Fruit fly (Drosophila melanogaster): Measurements from ENCODE around the gene CG42780.
A peak's percentile ranks its signal among the peaks of the same experiment; 100 is the strongest.

CG42780 gene

dm6 chrX:7319053-7319702 is 12.8 kb downstream of the CG42780 start (continued):
- TF ChIP-seq CG18011 (GFP tag; optimal IDR thresholded peaks at IDR 0.05) (peak; percentile 6), al (GFP tag; IDR thresholded peaks at IDR 0.05) (no peak), CG4707 (GFP tag; optimal IDR thresholded peaks at IDR 0.05) (peak; percentile 24), Doc3 (GFP tag; IDR thresholded peaks at IDR 0.05; ENCODE audit: partially characterized antibody) (no peak), CkIIα-i1 (GFP tag; IDR thresholded peaks at IDR 0.05) (no peak), wor (GFP tag; IDR thresholded peaks at IDR 0.05) (peak; percentile 70), CG5245 (GFP tag; optimal IDR thresholded peaks at IDR 0.05) (peak; percentile 55), Oli (tag; optimal IDR thresholded peaks at IDR 0.05) (peak; percentile 85), Fer2 (tag; optimal IDR thresholded peaks at IDR 0.05) (no peak), crc (GFP tag; optimal IDR thresholded peaks at IDR 0.05) (peak; percentile 22), gce (GFP tag; IDR thresholded peaks at IDR 0.05) (0 out of 3 replicates have a peak, but pooled peaks have one; percentile 41), CG4730 (GFP tag; IDR thresholded peaks at IDR 0.05) (no peak), sc (optimal IDR thresholded peaks at IDR 0.05) (no peak), sc (GFP tag; optimal IDR thresholded peaks at IDR 0.05) (peak; percentile 76), CG42726 (GFP tag; IDR thresholded peaks at IDR 0.05; ENCODE audit: partially characterized antibody) (no peak), inv (GFP tag; IDR thresholded peaks at IDR 0.05; ENCODE audit: partially characterized antibody) (no peak), scrt (GFP tag; optimal IDR thresholded peaks at IDR 0.05) (peak; percentile 12), lov (optimal IDR thresholded peaks at IDR 0.05) (no peak), lov (GFP tag; IDR thresholded peaks at IDR 0.05) (peak; percentile 53; the same call in 1 of the 3 replicates), CG8089 (GFP tag; optimal IDR thresholded peaks at IDR 0.05) (peak; percentile 73), dm (GFP tag; optimal IDR thresholded peaks at IDR 0.05) (peak; percentile 56), tgo (GFP tag; IDR thresholded peaks at IDR 0.05) (peak; percentile 37; the same call in 1 of the 3 replicates), CG6254 (GFP tag; optimal IDR thresholded peaks at IDR 0.05) (peak; percentile 89), chif (GFP tag; optimal IDR thresholded peaks at IDR 0.05) (peak; percentile 75 to 86), CG10274 (GFP tag; optimal IDR thresholded peaks at IDR 0.05) (peak; percentile 27), gsb-n (tag; optimal IDR thresholded peaks at IDR 0.05) (peak; percentile 92), MBD-R2 (GFP tag; IDR thresholded peaks at IDR 0.05) (no peak), Nf-YB (GFP tag; optimal IDR thresholded peaks at IDR 0.05) (peak; percentile 67), CG10654 (GFP tag; optimal IDR thresholded peaks at IDR 0.05) (peak; percentile 67), CG6813 (GFP tag; optimal IDR thresholded peaks at IDR 0.05) (peak; percentile 77), ken (GFP tag; IDR thresholded peaks at IDR 0.05) (peak; percentile 71), odd (GFP tag; optimal IDR thresholded peaks at IDR 0.05) (peak; percentile 10), Bteb2 (GFP tag; optimal IDR thresholded peaks at IDR 0.05) (no peak), sima (GFP tag; optimal IDR thresholded peaks at IDR 0.05) (peak; percentile 25), Optix (GFP tag; IDR thresholded peaks at IDR 0.05) (no peak), dimm (GFP tag; IDR thresholded peaks at IDR 0.05) (no peak), CG12942 (GFP tag; optimal IDR thresholded peaks at IDR 0.05) (peak; percentile 57), MTF-1 (GFP tag; optimal IDR thresholded peaks at IDR 0.05; ENCODE audit: borderline replicate concordance) (peak; percentile 56), Max (GFP tag; optimal IDR thresholded peaks at IDR 0.05) (peak; percentile 48), CG4424 (GFP tag; optimal IDR thresholded peaks at IDR 0.05) (peak; percentile 84), CG31365 (tag; optimal IDR thresholded peaks at IDR 0.05) (no peak), ttk (GFP tag; IDR thresholded peaks at IDR 0.05) (no peak), hbn (GFP tag; IDR thresholded peaks at IDR 0.05; ENCODE audit: partially characterized antibody) (no peak), gem (tag; optimal IDR thresholded peaks at IDR 0.05) (peak; percentile 93), B-H1 (GFP tag; IDR thresholded peaks at IDR 0.05) (peak; percentile 32; the same call in 1 of the 3 replicates), Sin3A (optimal IDR thresholded peaks at IDR 0.05) (no peak), fd102C (GFP tag; optimal IDR thresholded peaks at IDR 0.05) (peak; percentile 73), CG15479 (GFP tag; optimal IDR thresholded peaks at IDR 0.05) (no peak), NfI (GFP tag; optimal IDR thresholded peaks at IDR 0.05) (peak; percentile 59), CG32772 (GFP tag; IDR thresholded peaks at IDR 0.05) (no peak)
